Comparison of ENCODE assay signal across 2 worm cellular contexts in the genomic region with DNA sequence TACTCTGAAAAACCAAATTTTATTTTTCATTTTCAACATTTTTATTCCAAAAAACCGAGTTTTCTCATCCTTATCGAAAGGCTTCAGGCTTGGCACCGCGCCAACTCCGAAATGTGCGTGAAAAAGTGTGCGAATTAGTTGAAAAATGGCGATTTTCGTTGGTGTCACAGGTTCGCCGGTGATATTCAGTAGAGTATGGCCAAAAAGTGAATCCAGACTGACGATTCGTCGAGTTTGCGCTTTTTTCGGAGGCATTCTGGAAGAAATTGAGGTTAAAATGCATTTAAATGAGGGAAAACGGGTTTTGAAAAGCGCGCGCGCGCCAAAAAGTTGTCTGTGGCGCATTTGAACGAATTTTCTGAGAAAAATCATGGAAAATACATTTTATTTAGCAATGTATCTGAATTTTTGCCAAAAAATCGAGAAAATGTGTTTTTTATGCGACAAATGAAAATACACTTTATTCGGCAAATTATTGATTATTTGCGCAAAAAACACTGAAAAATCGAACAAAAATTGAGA.
TF ChIP-seq lines count a peak whose summit lies in the region.

A gene (plus strand): TSS at position 51 of the 522 bp plus-strand sequence.
A gene (minus strand): TSS at position 256 of the 522 bp plus-strand sequence.

TF ChIP-seq in whole organism, L1 larva, 84 proteins besides CTCF, POLR2A, EP300 and RAD21:
- TF ChIP-seq dpl-1 (GFP tag; optimal IDR thresholded peaks at IDR 0.05; lab: Kevin White, UChicago) (peak; percentile 21 to 47 (median 43)), unc-62 (GFP tag; optimal IDR thresholded peaks at IDR 0.05; lab: Kevin White, UChicago) (no peak), sptf-1 (tag; optimal IDR thresholded peaks at IDR 0.05; lab: Kevin White, UChicago) (no peak), F16B12.6 (tag; optimal IDR thresholded peaks at IDR 0.05; lab: Kevin White, UChicago) (no peak), swsn-7 (tag; optimal IDR thresholded peaks at IDR 0.05; lab: Kevin White, UChicago) (no peak)

TF ChIP-seq in whole organism, young adult, 124 proteins besides CTCF, POLR2A, EP300 and RAD21:
- peak; percentile 73 for TF ChIP-seq madf-8 (GFP tag; conservative IDR thresholded peaks at IDR 0.05; lab: Robert Waterston, UW)
- no peak for TF ChIP-seq rec-8 (tag; optimal IDR thresholded peaks at IDR 0.05; lab: Kevin White, UChicago)
- no peak for TF ChIP-seq zfh-2 (GFP tag; conservative IDR thresholded peaks at IDR 0.05; lab: Robert Waterston, UW)
- TF ChIP-seq gei-17 (GFP tag; optimal IDR thresholded peaks at IDR 0.05; lab: Kevin White, UChicago) = no peak
- peak; percentile 67; the same call in 1 of the 2 replicates for TF ChIP-seq hsf-1 (GFP tag; IDR thresholded peaks at IDR 0.05; lab: Robert Waterston, UW)
- peak; percentile 86 for TF ChIP-seq madf-6 (GFP tag; IDR thresholded peaks at IDR 0.05; lab: Robert Waterston, UW)
- TF ChIP-seq F33H1.4 (GFP tag; IDR thresholded peaks at IDR 0.05; lab: Robert Waterston, UW) = peak; percentile 31
- no peak for TF ChIP-seq cebp-1 (GFP tag; IDR thresholded peaks at IDR 0.05; lab: Robert Waterston, UW)
- no peak for TF ChIP-seq cebp-1 (tag; optimal IDR thresholded peaks at IDR 0.05; lab: Kevin White, UChicago)
- peak; percentile 12; the same call in 1 of the 2 replicates for TF ChIP-seq D2030.7 (GFP tag; IDR thresholded peaks at IDR 0.05; lab: Robert Waterston, UW)
- TF ChIP-seq ceh-91 (GFP tag; IDR thresholded peaks at IDR 0.05; lab: Robert Waterston, UW) = peak; percentile 39; the same call in 1 of the 2 replicates
- TF ChIP-seq dpl-1 (GFP tag; optimal IDR thresholded peaks at IDR 0.05; lab: Kevin White, UChicago) = peak; percentile 48
- peak; percentile 74 for TF ChIP-seq efl-1 (GFP tag; optimal IDR thresholded peaks at IDR 0.05; lab: Kevin White, UChicago)
